Fruit fly (Drosophila melanogaster) whole organism, embryonic: ENCODE results near the gene ninaC.

Source experiments
- BtbVII ChIP-seq: fragments of 200-800 bp; sonication (Bioruptor generic); optimal IDR thresholded peaks from 3 replicates; lab custom pipeline; 2017; ENCODE audit warnings: missing biosample characterization, mild to moderate bottlenecking, missing genetic modification characterization
- CG10366 ChIP-seq: fragments of 200-800 bp; sonication (Bioruptor generic); IDR thresholded peaks from 2 replicates; pipeline ENCODE4 v1.3.6; 2022; ENCODE audit warnings: missing biosample characterization, missing genetic modification characterization
- CG11247 ChIP-seq: fragments of 200-800 bp; sonication (Bioruptor generic); IDR thresholded peaks from 2 replicates; pipeline ENCODE4 v1.3.6; 2022; ENCODE audit warnings: missing biosample characterization, missing genetic modification characterization
- CG11696 ChIP-seq: fragments of 200-800 bp; sonication (Bioruptor generic); IDR thresholded peaks from 2 replicates; pipeline ENCODE4 v1.3.6; 2022; ENCODE audit warnings: missing biosample characterization, missing genetic modification characterization
- CG11723 ChIP-seq: fragments of 200-800 bp; sonication (Bioruptor generic); optimal IDR thresholded peaks from 2 replicates; lab custom pipeline; 2017; ENCODE audit warnings: missing biosample characterization, mild to moderate bottlenecking, missing genetic modification characterization
- CG14441 ChIP-seq: fragments of 200-800 bp; sonication (Bioruptor generic); IDR thresholded peaks from 2 replicates; pipeline ENCODE4 v1.3.6; 2022; ENCODE audit warnings: missing biosample characterization, missing genetic modification characterization
- CG34422 ChIP-seq: fragments of 200-800 bp; sonication (Bioruptor generic); IDR thresholded peaks from 3 replicates; pipeline ENCODE4 v1.3.6; 2022; ENCODE audit warnings: missing biosample characterization, missing genetic modification characterization
- CG43689 ChIP-seq: fragments of 200-800 bp; sonication (Bioruptor generic); IDR thresholded peaks from 2 replicates; pipeline ENCODE4 v1.3.6; 2022; ENCODE audit warnings: missing biosample characterization, missing genetic modification characterization
- CG7745 ChIP-seq: fragments of 200-800 bp; sonication (Bioruptor generic); optimal IDR thresholded peaks from 2 replicates; lab custom pipeline; 2018; ENCODE audit warnings: missing biosample characterization, mild to moderate bottlenecking, missing genetic modification characterization, moderate library complexity
- CG8290 ChIP-seq, 3 experiments: fragments of 200-800 bp; sonication (Bioruptor generic); optimal IDR thresholded peaks; 2 replicates each; lab custom pipeline; 2016 to 2019; ENCODE audit warnings: missing biosample characterization in 3 of 3, missing genetic modification characterization in 3 of 3, mild to moderate bottlenecking in 2 of 3, moderate library complexity in 1 of 3
- CG8944 ChIP-seq: fragments of 200-800 bp; sonication (Bioruptor generic); optimal IDR thresholded peaks from 3 replicates; lab custom pipeline; 2016; ENCODE audit warnings: missing biosample characterization, missing genetic modification characterization
- D ChIP-seq, 2 experiments: fragments of 200-800 bp in 1 of 2; fragments of >200 bp in 1 of 2; sonication (Bioruptor generic) in 1 of 2; optimal IDR thresholded peaks; 2 replicates in 1 of 2; 3 replicates in 1 of 2; lab custom pipeline; 2017; ENCODE audit warnings: mild to moderate bottlenecking in 1 of 2, missing biosample characterization in 1 of 2, missing genetic modification characterization in 1 of 2, missing genetic modification reagents in 1 of 2
- Dll ChIP-seq: fragments of 200-800 bp; sonication (Bioruptor generic); IDR thresholded peaks from 4 replicates; pipeline ENCODE4 v1.3.6; 2022; ENCODE audit warnings: missing biosample characterization, missing genetic modification characterization; ENCODE audit not compliant: partially characterized antibody
- Doc2 ChIP-seq: fragments of 200-800 bp; sonication (Bioruptor generic); IDR thresholded peaks from 2 replicates; pipeline ENCODE4 v1.3.6; 2022; ENCODE audit warnings: missing biosample characterization, missing genetic modification characterization
- HHEX ChIP-seq: fragments of 200-800 bp; sonication (Bioruptor generic); optimal IDR thresholded peaks from 3 replicates; lab custom pipeline; 2017; ENCODE audit warnings: missing biosample characterization, mild to moderate bottlenecking, missing genetic modification characterization, missing genetic modification reagents
- HLHmδ ChIP-seq: fragments of 200-800 bp; sonication (Bioruptor generic); optimal IDR thresholded peaks from 2 replicates; lab custom pipeline; 2018; ENCODE audit warnings: missing biosample characterization, mild to moderate bottlenecking, missing genetic modification characterization, moderate library complexity
- Hmr ChIP-seq: fragments of 200-800 bp; sonication (Bioruptor generic); optimal IDR thresholded peaks from 3 replicates; lab custom pipeline; 2017; ENCODE audit warnings: mild to moderate bottlenecking, missing biosample characterization, missing genetic modification reagents, missing genetic modification characterization
- Lhr ChIP-seq: fragments of 200-800 bp; sonication (Bioruptor generic); optimal IDR thresholded peaks from 3 replicates; lab custom pipeline; 2017; ENCODE audit warnings: mild to moderate bottlenecking, missing biosample characterization, missing genetic modification reagents, missing genetic modification characterization
- Meics ChIP-seq: fragments of 200-800 bp; sonication (Bioruptor generic); optimal IDR thresholded peaks from 2 replicates; lab custom pipeline; 2017; ENCODE audit warnings: missing biosample characterization, mild to moderate bottlenecking, missing genetic modification characterization
- Mes4 ChIP-seq: fragments of 200-800 bp; sonication (Bioruptor generic); optimal IDR thresholded peaks from 2 replicates; lab custom pipeline; 2016; ENCODE audit warnings: missing biosample characterization, missing genetic modification characterization
- Neu2 ChIP-seq: fragments of 200-800 bp; sonication (Bioruptor generic); optimal IDR thresholded peaks from 3 replicates; lab custom pipeline; 2016; ENCODE audit warnings: missing biosample characterization, missing genetic modification characterization, borderline replicate concordance
- Poxn ChIP-seq: fragments of 200-800 bp; sonication (Bioruptor generic); IDR thresholded peaks from 2 replicates; pipeline ENCODE4 v1.3.6; 2022; ENCODE audit warnings: missing biosample characterization, missing genetic modification characterization
- Ptx1 ChIP-seq: fragments of 200-800 bp; sonication (Bioruptor generic); IDR thresholded peaks from 2 replicates; pipeline ENCODE4 v1.3.6; 2022; ENCODE audit warnings: missing biosample characterization, missing genetic modification characterization
- Ravus ChIP-seq: fragments of 200-800 bp; sonication (Bioruptor generic); IDR thresholded peaks from 2 replicates; pipeline ENCODE4 v1.3.6; 2022; ENCODE audit warnings: missing biosample characterization, missing genetic modification characterization
- Taf1 ChIP-seq: fragments of 200-800 bp; sonication (Bioruptor generic); IDR thresholded peaks from 2 replicates; pipeline ENCODE4 v1.3.6; 2022; ENCODE audit warnings: missing biosample characterization, missing genetic modification characterization
- Xrp1 ChIP-seq: fragments of 200-800 bp; sonication (Bioruptor generic); IDR thresholded peaks from 2 replicates; pipeline ENCODE4 v1.3.6; 2022; ENCODE audit warnings: missing biosample characterization, missing genetic modification characterization
- ara ChIP-seq: fragments of 200-800 bp; sonication (Bioruptor generic); IDR thresholded peaks from 2 replicates; pipeline ENCODE4 v1.3.6; 2022; ENCODE audit warnings: missing biosample characterization, missing genetic modification characterization
- ci ChIP-seq: fragments of 200-800 bp; sonication (Bioruptor generic); IDR thresholded peaks from 3 replicates; pipeline ENCODE4 v1.3.6; 2022; ENCODE audit warnings: missing biosample characterization, missing genetic modification characterization
- crc ChIP-seq: fragments of 200-800 bp; sonication (Bioruptor generic); optimal IDR thresholded peaks from 2 replicates; lab custom pipeline; 2016; ENCODE audit warnings: missing biosample characterization, missing genetic modification characterization
- croc ChIP-seq: fragments of 200-800 bp; sonication (Bioruptor generic); conservative IDR thresholded peaks from 3 replicates; pipeline ENCODE4 v1.3.6; 2022; ENCODE audit warnings: missing biosample characterization, missing genetic modification characterization
- eve ChIP-seq, 2 experiments: fragments of >200 bp; optimal IDR thresholded peaks; 2 replicates each; lab custom pipeline; 2017; ENCODE audit warnings: missing biosample characterization in 2 of 2, missing genetic modification characterization in 2 of 2
- fd102C ChIP-seq: fragments of 200-800 bp; sonication (Bioruptor generic); optimal IDR thresholded peaks from 2 replicates; lab custom pipeline; 2018; ENCODE audit warnings: missing biosample characterization, mild to moderate bottlenecking, missing genetic modification characterization, moderate library complexity
- fd96Cb ChIP-seq: fragments of 200-800 bp; sonication (Bioruptor generic); optimal IDR thresholded peaks from 2 replicates; lab custom pipeline; 2018; ENCODE audit warnings: missing biosample characterization, mild to moderate bottlenecking, missing genetic modification characterization, moderate library complexity
- gro ChIP-seq: fragments of 200-800 bp; sonication (Bioruptor generic); optimal IDR thresholded peaks from 2 replicates; lab custom pipeline; 2016; ENCODE audit warnings: missing biosample characterization, missing genetic modification characterization
- jing ChIP-seq: fragments of 200-800 bp; sonication (Bioruptor generic); optimal IDR thresholded peaks from 2 replicates; lab custom pipeline; 2018; ENCODE audit warnings: missing biosample characterization, mild to moderate bottlenecking, missing genetic modification characterization
- ken ChIP-seq: fragments of 200-800 bp; sonication (Bioruptor generic); IDR thresholded peaks from 3 replicates; pipeline ENCODE4 v1.3.6; 2022; ENCODE audit warnings: missing biosample characterization, missing genetic modification characterization
- lab ChIP-seq: fragments of 200-800 bp; sonication (Bioruptor generic); optimal IDR thresholded peaks from 3 replicates; lab custom pipeline; 2017; ENCODE audit warnings: missing biosample characterization, missing genetic modification characterization, mild to moderate bottlenecking, moderate library complexity, missing genetic modification reagents
- mam ChIP-seq: fragments of 200-800 bp; sonication (Bioruptor generic); optimal IDR thresholded peaks from 3 replicates; lab custom pipeline; 2016; ENCODE audit warnings: missing biosample characterization, missing genetic modification characterization
- mirr ChIP-seq: fragments of 200-800 bp; sonication (Bioruptor generic); optimal IDR thresholded peaks from 3 replicates; lab custom pipeline; 2018; ENCODE audit warnings: missing biosample characterization, mild to moderate bottlenecking, missing genetic modification characterization
- nom ChIP-seq: fragments of 200-800 bp; sonication (Bioruptor generic); optimal IDR thresholded peaks from 2 replicates; lab custom pipeline; 2017; ENCODE audit warnings: missing biosample characterization, missing genetic modification characterization, mild to moderate bottlenecking, moderate library complexity, missing genetic modification reagents
- ranshi ChIP-seq: fragments of 200-800 bp; sonication (Bioruptor generic); IDR thresholded peaks from 2 replicates; pipeline ENCODE4 v1.3.6; 2022; ENCODE audit warnings: missing biosample characterization, missing genetic modification characterization
- sob ChIP-seq: fragments of 200-800 bp; sonication (Bioruptor generic); IDR thresholded peaks from 2 replicates; pipeline ENCODE4 v1.3.6; 2022; ENCODE audit warnings: missing biosample characterization, missing genetic modification characterization
- tna ChIP-seq: fragments of 200-800 bp; sonication (Bioruptor generic); IDR thresholded peaks from 2 replicates; pipeline ENCODE4 v1.3.6; 2022; ENCODE audit warnings: missing biosample characterization, missing genetic modification characterization; ENCODE audit not compliant: partially characterized antibody
- trem ChIP-seq: fragments of 200-800 bp; optimal IDR thresholded peaks from 3 replicates; lab custom pipeline; 2019; ENCODE audit warnings: missing biosample characterization, mild to moderate bottlenecking, missing genetic modification characterization, moderate library complexity
- usp ChIP-seq: fragments of >200 bp; optimal IDR thresholded peaks from 2 replicates; lab custom pipeline; 2017; ENCODE audit warnings: missing biosample characterization, missing genetic modification characterization
- wor ChIP-seq: fragments of 200-800 bp; sonication (Bioruptor generic); IDR thresholded peaks from 2 replicates; pipeline ENCODE4 v1.3.6; 2022; ENCODE audit warnings: missing biosample characterization, missing genetic modification characterization
- zen2 ChIP-seq: fragments of 200-800 bp; sonication (Bioruptor generic); IDR thresholded peaks from 3 replicates; pipeline ENCODE4 v1.3.6; 2022; ENCODE audit warnings: missing biosample characterization, missing genetic modification characterization; ENCODE audit not compliant: partially characterized antibody

Gene ninaC

dm6 chr2L:7420305-7421287, 43.1 kb downstream of the ninaC start (continued):
- peak; percentile 80 for TF ChIP-seq Taf1
- TF ChIP-seq Ravus = peak; percentile 40
- TF ChIP-seq usp (GFP tag; lab: Kevin White, UChicago) = no peak
- peak; percentile 32 for TF ChIP-seq BtbVII (GFP tag; lab: Kevin White, UChicago)
- TF ChIP-seq CG8290 (GFP tag; optimal IDR thresholded peaks at IDR 0.05; lab: Kevin White, UChicago) = no peak
- peak in 1 of 2 experiments; percentile 62 for TF ChIP-seq CG8290 (tag; optimal IDR thresholded peaks at IDR 0.05; lab: Kevin White, UChicago)
- no peak for TF ChIP-seq wor
- TF ChIP-seq HHEX (GFP tag; lab: Kevin White, UChicago) = peak; percentile 49
- no peak for TF ChIP-seq tna (GFP tag; lab: Robert Waterston, UW)
- TF ChIP-seq Ptx1 = peak; percentile 69
- peak; percentile 30; the same call in 1 of the 3 replicates for TF ChIP-seq ken (GFP tag; lab: Robert Waterston, UW)
- TF ChIP-seq trem (tag; lab: Kevin White, UChicago) = no peak
- no peak for TF ChIP-seq Lhr (GFP tag; lab: Kevin White, UChicago)
- TF ChIP-seq CG14441 (GFP tag; lab: Robert Waterston, UW) = peak; percentile 53
- TF ChIP-seq Xrp1 (GFP tag; lab: Robert Waterston, UW) = peak; percentile 65
- no peak for TF ChIP-seq CG11696 (GFP tag; lab: Robert Waterston, UW)
- TF ChIP-seq Meics (GFP tag; lab: Kevin White, UChicago) = peak; percentile 83
- no peak for TF ChIP-seq zen2 (GFP tag; lab: Robert Waterston, UW)
- peak; percentile 82 for TF ChIP-seq ranshi
- TF ChIP-seq gro (GFP tag; lab: Kevin White, UChicago) = peak; percentile 67
- no peak for TF ChIP-seq fd102C (GFP tag; lab: Kevin White, UChicago)
- no peak for TF ChIP-seq HLHmδ (GFP tag; lab: Kevin White, UChicago)
- peak; percentile 84 for TF ChIP-seq nom (GFP tag; lab: Kevin White, UChicago)
- TF ChIP-seq Mes4 = peak; percentile 2
- peak; percentile 81 for TF ChIP-seq ci (GFP tag; lab: Robert Waterston, UW)
- peak; percentile 65 for TF ChIP-seq CG8944 (GFP tag; lab: Kevin White, UChicago)
- TF ChIP-seq D (optimal IDR thresholded peaks at IDR 0.05; lab: Kevin White, UChicago) = no peak
- peak; percentile 30 for TF ChIP-seq D (GFP tag; optimal IDR thresholded peaks at IDR 0.05; lab: Kevin White, UChicago)
- peak; percentile 91 for TF ChIP-seq Hmr
- peak; percentile 65 for TF ChIP-seq CG10366 (GFP tag; lab: Robert Waterston, UW)
- peak; percentile 68 for TF ChIP-seq sob
- TF ChIP-seq croc = 0 out of 3 replicates have a peak, but pooled peaks have one; percentile 17
- TF ChIP-seq jing (GFP tag; lab: Kevin White, UChicago) = no peak
- peak; percentile 88 for TF ChIP-seq mam (GFP tag; lab: Kevin White, UChicago)
- no peak for TF ChIP-seq CG43689 (GFP tag; lab: Robert Waterston, UW)
- TF ChIP-seq Poxn = peak; percentile 29; the same call in 1 of the 2 replicates
- peak; percentile 61 for TF ChIP-seq ara
- TF ChIP-seq eve (GFP tag; optimal IDR thresholded peaks at IDR 0.05; lab: Kevin White, UChicago) = peak in 1 of 2 experiments; percentile 7
- no peak for TF ChIP-seq Dll (GFP tag; lab: Robert Waterston, UW)
- TF ChIP-seq CG11247 (GFP tag; lab: Robert Waterston, UW) = peak; percentile 51; the same call in 1 of the 2 replicates
- peak; percentile 52; the same call in 2 of the 3 replicates for TF ChIP-seq CG34422 (GFP tag; lab: Robert Waterston, UW)
- TF ChIP-seq Neu2 (GFP tag; lab: Kevin White, UChicago) = no peak
- no peak for TF ChIP-seq CG7745 (tag; lab: Kevin White, UChicago)
- TF ChIP-seq crc (GFP tag; lab: Kevin White, UChicago) = no peak
- TF ChIP-seq lab (GFP tag; lab: Kevin White, UChicago) = peak; percentile 87
- no peak for TF ChIP-seq mirr
- TF ChIP-seq CG11723 = no peak
- peak; percentile 38 for TF ChIP-seq fd96Cb (tag; lab: Kevin White, UChicago)
- TF ChIP-seq Doc2 (GFP tag; lab: Robert Waterston, UW) = no peak
